Worm (Caenorhabditis elegans): Measurements from ENCODE around the gene T01G1.2.
"Not testable (repeated sequence)": the region's sequence is repeated elsewhere in the genome, so short reads cannot be mapped to it uniquely, and the experiment has no call there.

Gene T01G1.2

DNA sequence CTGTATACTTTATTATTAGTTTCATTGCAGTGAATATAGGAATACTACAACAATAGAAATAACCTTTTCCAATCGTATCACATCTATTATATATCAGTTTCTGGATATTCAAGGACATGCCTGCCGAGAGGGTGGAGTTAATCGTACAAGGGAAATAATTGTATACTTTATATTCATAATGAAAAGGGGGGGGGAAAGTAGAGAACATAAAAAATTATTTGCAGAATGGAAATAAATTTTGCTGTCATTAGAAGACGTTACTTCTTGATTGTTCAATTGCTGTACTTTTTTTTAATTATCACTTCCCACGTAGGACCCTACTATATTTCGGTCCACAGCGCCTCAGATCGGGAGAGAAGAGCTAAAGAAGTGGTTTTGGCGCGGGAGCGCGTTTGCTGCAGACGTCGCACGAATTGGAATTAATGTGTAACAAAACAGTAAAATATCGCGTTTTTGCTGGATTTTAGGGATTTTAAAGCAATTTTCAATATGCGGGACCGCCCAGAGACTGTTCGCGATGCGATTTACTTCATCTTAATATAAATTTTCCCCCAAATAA lies 44.1 kb downstream of the T01G1.2 start, which contains the start of gene dsl-6:
Gene dsl-6 (minus strand): TSS at position 51 of the 559 bp plus-strand sequence.
- not testable (repeated sequence) for TF ChIP-seq ham-2 (GFP tag; optimal IDR thresholded peaks at IDR 0.05); ztf-11 (tag; optimal IDR thresholded peaks at IDR 0.05); snpc-4 (tag; optimal IDR thresholded peaks at IDR 0.05)

DNA sequence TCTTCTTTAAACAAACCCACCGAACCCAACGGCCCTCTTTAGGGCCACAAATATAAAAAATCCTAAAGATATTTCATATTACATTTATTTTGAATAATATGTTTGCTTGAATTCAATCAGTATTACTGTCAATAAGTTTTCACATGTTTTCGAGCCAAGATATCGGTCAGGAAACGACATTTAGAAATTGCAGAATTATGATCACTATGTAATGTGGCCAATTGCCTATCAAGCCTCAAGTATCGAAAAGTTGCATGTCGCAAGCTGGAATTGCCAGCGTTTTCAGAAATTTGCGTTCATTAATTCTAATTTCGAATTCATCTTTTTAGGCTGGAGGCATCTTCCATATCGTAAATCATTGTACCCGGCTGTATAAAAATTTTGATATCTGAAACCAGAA lies 47.3 kb downstream of the T01G1.2 start:
- TF ChIP-seq unc-39 (tag; optimal IDR thresholded peaks at IDR 0.05) = no peak
- TF ChIP-seq flh-1 (GFP tag; optimal IDR thresholded peaks at IDR 0.05) = no peak
- no peak for TF ChIP-seq ceh-39 (tag; optimal IDR thresholded peaks at IDR 0.05)
- TF ChIP-seq tbx-8 (GFP tag; optimal IDR thresholded peaks at IDR 0.05) = no peak
- TF ChIP-seq nhr-28 (tag; optimal IDR thresholded peaks at IDR 0.05) = no peak
- no peak for TF ChIP-seq ceh-43 (GFP tag; optimal IDR thresholded peaks at IDR 0.05)

ce11 chrIV:11403288-11403991 lies 49.2 kb downstream of the T01G1.2 start, which contains the start of the genes memi-3 and cyp-31A2:
Gene memi-3, minus strand, starts transcription at chrIV:11403338.
Gene cyp-31A2, plus strand, starts transcription at chrIV:11403961.
- TF ChIP-seq elt-3 (tag; optimal IDR thresholded peaks at IDR 0.05) = no peak
- TF ChIP-seq tbx-8 (GFP tag; optimal IDR thresholded peaks at IDR 0.05) = no peak
- TF ChIP-seq cnd-1 (tag; optimal IDR thresholded peaks at IDR 0.05) = no peak
- no peak for TF ChIP-seq unc-62 (GFP tag; optimal IDR thresholded peaks at IDR 0.05)
- TF ChIP-seq mep-1 (tag; optimal IDR thresholded peaks at IDR 0.05) = no peak
- TF ChIP-seq nhr-2 (tag; optimal IDR thresholded peaks at IDR 0.05) = no peak
- TF ChIP-seq zip-8 (tag; optimal IDR thresholded peaks at IDR 0.05) = no peak
- no peak for TF ChIP-seq M03D4.4 (tag; optimal IDR thresholded peaks at IDR 0.05)
- TF ChIP-seq lsy-2 (tag; optimal IDR thresholded peaks at IDR 0.05) = no peak
- TF ChIP-seq elt-1 (tag; optimal IDR thresholded peaks at IDR 0.05; ENCODE audit: borderline replicate concordance, insufficient read depth) = no peak
- TF ChIP-seq mab-5 (tag; optimal IDR thresholded peaks at IDR 0.05) = no peak
- TF ChIP-seq ham-2 (GFP tag; optimal IDR thresholded peaks at IDR 0.05) = no peak
- TF ChIP-seq nhr-12 (tag; optimal IDR thresholded peaks at IDR 0.05) = no peak
- no peak for TF ChIP-seq ztf-11 (tag; optimal IDR thresholded peaks at IDR 0.05)
- no peak for TF ChIP-seq unc-39 (tag; optimal IDR thresholded peaks at IDR 0.05)
- TF ChIP-seq lin-13 (tag; optimal IDR thresholded peaks at IDR 0.05) = no peak
- no peak for TF ChIP-seq hlh-1 (tag; optimal IDR thresholded peaks at IDR 0.05)
- TF ChIP-seq unc-120 (tag; optimal IDR thresholded peaks at IDR 0.05; ENCODE audit: poor library complexity, severe bottlenecking) = no peak
- no peak for TF ChIP-seq pha-4 (tag; optimal IDR thresholded peaks at IDR 0.05)
